Fruit fly (Drosophila melanogaster): ENCODE results near the gene CG13126.

- TF ChIP-seq pan (optimal IDR thresholded peaks at IDR 0.05) = no peak
- no peak for TF ChIP-seq usp (GFP tag; optimal IDR thresholded peaks at IDR 0.05)
- no peak for TF ChIP-seq CG8478 (optimal IDR thresholded peaks at IDR 0.05)
- TF ChIP-seq psq (optimal IDR thresholded peaks at IDR 0.05) = no peak
- no peak for TF ChIP-seq Dll (optimal IDR thresholded peaks at IDR 0.05)
- TF ChIP-seq EcR (GFP tag; optimal IDR thresholded peaks at IDR 0.05) = no peak
Observed at dm6 chr2L:9938631-9939256, 15.2 kb downstream of the CG13126 start, which contains the start of the genes Datp and CG4619.

Data from whole organism.